Fruit fly (Drosophila melanogaster): ENCODE results near the gene cm.

Gene cm

DNA sequence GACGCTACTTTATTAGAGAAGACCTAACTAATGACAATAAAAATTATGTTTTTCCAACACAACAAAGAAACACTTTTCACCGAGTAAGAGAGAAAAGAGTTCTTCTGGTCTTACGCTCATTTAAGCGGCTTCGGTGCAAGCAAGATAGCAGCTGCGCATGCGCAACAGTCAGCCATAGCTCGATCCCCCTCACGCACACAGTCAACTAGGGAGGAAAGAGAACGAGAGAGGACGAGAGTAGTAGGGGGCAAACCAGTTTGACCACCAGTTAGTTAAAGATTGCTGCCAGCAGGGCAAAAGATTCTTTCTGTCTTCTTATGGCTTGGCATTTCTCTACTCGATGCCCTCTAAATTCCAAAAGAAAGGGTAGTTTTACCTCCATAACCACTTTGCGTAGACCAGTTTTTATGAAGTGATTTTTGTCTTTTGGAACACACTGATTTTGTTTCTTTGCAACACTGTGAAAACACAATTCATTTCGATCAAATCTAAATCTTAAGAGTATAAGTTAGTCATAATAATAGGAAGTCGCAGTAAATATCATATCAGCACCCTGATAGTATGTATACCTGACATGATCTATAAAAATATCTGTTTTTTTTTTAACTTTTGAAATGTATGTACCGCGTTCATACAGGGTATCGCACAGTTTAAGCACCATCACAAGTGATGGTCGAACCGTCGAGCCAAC, 10.4 kb downstream of the cm start (continued):
- TF ChIP-seq ap (GFP tag; IDR thresholded peaks at IDR 0.05) = no peak
- no peak for TF ChIP-seq Dad (GFP tag; optimal IDR thresholded peaks at IDR 0.05)
- TF ChIP-seq nmo (GFP tag; optimal IDR thresholded peaks at IDR 0.05) = peak; percentile 47
- TF ChIP-seq B-H1 (GFP tag; IDR thresholded peaks at IDR 0.05) = no peak
- TF ChIP-seq shn (GFP tag; optimal IDR thresholded peaks at IDR 0.05) = peak; percentile 37
- no peak for TF ChIP-seq jumu (GFP tag; optimal IDR thresholded peaks at IDR 0.05)
- TF ChIP-seq CG10431 (GFP tag; optimal IDR thresholded peaks at IDR 0.05) = no peak
- no peak for TF ChIP-seq unc-4 (GFP tag; IDR thresholded peaks at IDR 0.05; ENCODE audit: partially characterized antibody)
- no peak for TF ChIP-seq CG11398 (GFP tag; optimal IDR thresholded peaks at IDR 0.05)
- no peak for TF ChIP-seq Camta (GFP tag; optimal IDR thresholded peaks at IDR 0.05)
- peak; percentile 42 for TF ChIP-seq Hr3 (GFP tag; optimal IDR thresholded peaks at IDR 0.05)
- peak; percentile 89 for TF ChIP-seq CG15479 (GFP tag; optimal IDR thresholded peaks at IDR 0.05)
- peak; percentile 8; the same call in 1 of the 2 replicates for TF ChIP-seq Bgb (GFP tag; IDR thresholded peaks at IDR 0.05; ENCODE audit: partially characterized antibody)
- no peak for TF ChIP-seq Ets65A (GFP tag)
- peak; percentile 41 for TF ChIP-seq phol (tag; optimal IDR thresholded peaks at IDR 0.05)
- TF ChIP-seq CG1529 (GFP tag; optimal IDR thresholded peaks at IDR 0.05) = no peak
- TF ChIP-seq CG4360 (GFP tag; IDR thresholded peaks at IDR 0.05) = no peak
- peak; percentile 43 for TF ChIP-seq NC2β (GFP tag; optimal IDR thresholded peaks at IDR 0.05)
- no peak for TF ChIP-seq vfl (GFP tag; optimal IDR thresholded peaks at IDR 0.05)
- TF ChIP-seq CG11093 (GFP tag; IDR thresholded peaks at IDR 0.05) = 0 out of 3 replicates have a peak, but pooled peaks have one; percentile 32
- TF ChIP-seq CG10959 (GFP tag; IDR thresholded peaks at IDR 0.05) = no peak
- peak in 1 of 2 experiments; percentile 13 for TF ChIP-seq chif (GFP tag; optimal IDR thresholded peaks at IDR 0.05)
- TF ChIP-seq ci (GFP tag; IDR thresholded peaks at IDR 0.05) = no peak
- TF ChIP-seq CG6683 (GFP tag; optimal IDR thresholded peaks at IDR 0.05) = no peak
- peak in 1 of 2 experiments; percentile 89 for TF ChIP-seq eve (GFP tag; optimal IDR thresholded peaks at IDR 0.05)
- no peak for TF ChIP-seq tup (GFP tag; optimal IDR thresholded peaks at IDR 0.05)
- no peak for TF ChIP-seq CG2129 (GFP tag; IDR thresholded peaks at IDR 0.05; ENCODE audit: partially characterized antibody)
- TF ChIP-seq CG30020 (tag; optimal IDR thresholded peaks at IDR 0.05) = no peak
- no peak for TF ChIP-seq psq (GFP tag; optimal IDR thresholded peaks at IDR 0.05)
- TF ChIP-seq E2f2 (GFP tag; IDR thresholded peaks at IDR 0.05) = peak; percentile 30; the same call in 1 of the 2 replicates
- TF ChIP-seq Vsx1 (GFP tag; optimal IDR thresholded peaks at IDR 0.05) = no peak
- peak; percentile 53 for TF ChIP-seq CG11504 (tag; optimal IDR thresholded peaks at IDR 0.05)
- no peak for TF ChIP-seq CG13624 (GFP tag; optimal IDR thresholded peaks at IDR 0.05)
- TF ChIP-seq D19B (GFP tag; optimal IDR thresholded peaks at IDR 0.05) = peak; percentile 91
- no peak for TF ChIP-seq twi (tag; optimal IDR thresholded peaks at IDR 0.05)
- TF ChIP-seq slbo (GFP tag; IDR thresholded peaks at IDR 0.05) = no peak
- TF ChIP-seq abd-A (tag; optimal IDR thresholded peaks at IDR 0.05) = no peak
- TF ChIP-seq CG2678 (tag; optimal IDR thresholded peaks at IDR 0.05) = peak; percentile 49
- TF ChIP-seq CG17912 (GFP tag; optimal IDR thresholded peaks at IDR 0.05) = no peak
- TF ChIP-seq Xrp1 (GFP tag; IDR thresholded peaks at IDR 0.05) = no peak
- peak; percentile 18 for TF ChIP-seq CG3281 (GFP tag; optimal IDR thresholded peaks at IDR 0.05)
- peak; percentile 89 for TF ChIP-seq pros (GFP tag; optimal IDR thresholded peaks at IDR 0.05)
- TF ChIP-seq zfh2 (GFP tag; optimal IDR thresholded peaks at IDR 0.05) = peak; percentile 0
- no peak for TF ChIP-seq aop (GFP tag; IDR thresholded peaks at IDR 0.05)
- TF ChIP-seq tin (GFP tag; optimal IDR thresholded peaks at IDR 0.05) = peak; percentile 16
- TF ChIP-seq CG31224 (GFP tag; IDR thresholded peaks at IDR 0.05) = no peak
- no peak for TF ChIP-seq chm (GFP tag; IDR thresholded peaks at IDR 0.05)
- TF ChIP-seq gro (GFP tag; optimal IDR thresholded peaks at IDR 0.05) = no peak
- peak; percentile 25 for TF ChIP-seq CG5180 (GFP tag; optimal IDR thresholded peaks at IDR 0.05)
- no peak for TF ChIP-seq CG17186 (GFP tag; optimal IDR thresholded peaks at IDR 0.05)
- TF ChIP-seq mam (GFP tag; optimal IDR thresholded peaks at IDR 0.05) = no peak
